Fruit fly (Drosophila melanogaster) whole organism, embryonic: ENCODE results near the gene CG42535.

ENCODE experiments used
- Abd-B ChIP-seq: fragments of 200-800 bp; sonication (Bioruptor generic); optimal IDR thresholded peaks from 2 replicates; lab custom pipeline; 2018; ENCODE audit warnings: missing biosample characterization, mild to moderate bottlenecking, missing genetic modification characterization, moderate library complexity
- CG14441 ChIP-seq: fragments of 200-800 bp; sonication (Bioruptor generic); IDR thresholded peaks from 2 replicates; pipeline ENCODE4 v1.3.6; 2022; ENCODE audit warnings: missing biosample characterization, missing genetic modification characterization
- eve ChIP-seq, 2 experiments: fragments of >200 bp; optimal IDR thresholded peaks; 2 replicates each; lab custom pipeline; 2017; ENCODE audit warnings: missing biosample characterization in 2 of 2, missing genetic modification characterization in 2 of 2
- gcm ChIP-seq: fragments of 200-800 bp; sonication (Bioruptor generic); optimal IDR thresholded peaks from 2 replicates; lab custom pipeline; 2019; ENCODE audit warnings: missing biosample characterization, mild to moderate bottlenecking, missing genetic modification characterization, moderate library complexity
- ttk ChIP-seq: fragments of 200-800 bp; sonication (Bioruptor generic); IDR thresholded peaks from 2 replicates; pipeline ENCODE4 v2.1.2; 2022; ENCODE audit warnings: missing biosample characterization, missing genetic modification characterization
- usp ChIP-seq: fragments of >200 bp; optimal IDR thresholded peaks from 2 replicates; lab custom pipeline; 2017; ENCODE audit warnings: missing biosample characterization, missing genetic modification characterization

DNA sequence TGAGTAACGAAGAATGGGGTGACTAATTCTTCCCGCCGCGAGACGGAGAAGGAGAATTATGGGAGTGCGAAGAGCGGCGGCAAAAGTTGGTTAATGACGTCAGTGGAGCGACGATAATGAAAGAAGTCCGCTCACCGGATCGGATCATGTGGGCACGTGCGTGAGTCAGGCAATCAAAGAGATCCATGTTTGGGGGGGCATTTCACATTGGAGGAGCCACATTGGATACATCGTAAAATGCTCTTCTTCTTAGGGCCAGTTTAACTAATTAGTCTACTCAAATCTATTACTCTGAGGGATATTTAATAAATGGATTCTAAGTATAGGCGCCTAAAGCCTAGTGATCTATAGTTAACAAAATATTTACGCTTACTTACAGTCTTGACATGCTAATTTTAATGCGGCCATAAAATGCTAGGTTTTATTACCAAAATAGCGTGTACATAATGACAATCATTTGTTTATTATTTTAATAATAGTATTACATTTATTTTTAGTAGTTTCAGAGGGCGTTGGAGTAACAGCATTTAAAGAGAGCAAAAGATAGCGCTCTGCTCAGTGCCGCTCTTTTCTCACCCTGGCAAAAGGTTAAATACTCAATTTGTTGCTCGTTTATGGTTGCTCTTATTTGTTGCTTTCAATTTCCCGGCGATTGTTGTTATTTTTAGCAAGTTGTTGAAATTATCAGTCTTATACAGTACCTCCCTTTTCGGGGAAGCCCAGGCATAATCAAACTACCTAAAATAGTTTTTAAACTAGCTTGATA, 27.8 kb upstream of the CG42535 start:
- TF ChIP-seq Abd-B (GFP tag; lab: Kevin White, UChicago) (no peak), gcm (GFP tag; lab: Kevin White, UChicago) (no peak), usp (GFP tag; lab: Kevin White, UChicago) (no peak), eve (GFP tag; optimal IDR thresholded peaks at IDR 0.05; lab: Kevin White, UChicago) (no peak), CG14441 (GFP tag; lab: Robert Waterston, UW) (no peak), ttk (GFP tag; lab: Robert Waterston, UW) (no peak)
